Fruit fly (Drosophila melanogaster) whole organism, larva: ENCODE measurements around the gene CG10347.

ENCODE experiments used
- noc ChIP-seq: fragments of 200-800 bp; sonication (Bioruptor generic); optimal IDR thresholded peaks from 3 replicates; lab custom pipeline; 2019; ENCODE audit warnings: missing biosample characterization, mild to moderate bottlenecking, missing genetic modification characterization, moderate library complexity

The CG10347 gene

dm6 chrX:11820284-11821075, 34.3 kb downstream of the CG10347 start:
- TF ChIP-seq noc: peak; percentile 41

- TF ChIP-seq noc: no peak
Observed at dm6 chrX:11819241-11819862, 35.4 kb downstream of the CG10347 start.

dm6 chrX:11818767-11819089, 36.0 kb downstream of the CG10347 start:
- TF ChIP-seq noc: no peak

dm6 chrX:11818047-11818766, 36.5 kb downstream of the CG10347 start:
- peak; percentile 93 for TF ChIP-seq noc

dm6 chrX:11817183-11817972, 37.4 kb downstream of the CG10347 start:
- no peak for TF ChIP-seq noc

dm6 chrX:11816434-11816948, 38.2 kb downstream of the CG10347 start, which contains the start of the genes CG1578 and rudhira:
Gene CG1578, minus strand, starts transcription at chrX:11816551.
Gene rudhira, plus strand, starts transcription at chrX:11816898.
- no peak for TF ChIP-seq noc

dm6 chrX:11815356-11816270, 39.1 kb downstream of the CG10347 start:
- no peak for TF ChIP-seq noc

- TF ChIP-seq noc: no peak
Observed at dm6 chrX:11813721-11814161, 41.0 kb downstream of the CG10347 start.

dm6 chrX:11812828-11813227, 41.9 kb downstream of the CG10347 start:
- TF ChIP-seq noc: no peak

dm6 chrX:11806867-11807747, 47.6 kb downstream of the CG10347 start, which contains the start of gene Hsc70-3:
Gene Hsc70-3, minus strand, starts transcription at chrX:11807117.
- TF ChIP-seq noc: peak; percentile 54

dm6 chrX:11806196-11806595, 48.5 kb downstream of the CG10347 start:
- TF ChIP-seq noc: peak; percentile 8

dm6 chrX:11805066-11805766, 49.5 kb downstream of the CG10347 start:
- peak; percentile 34 for TF ChIP-seq noc
